Worm (Caenorhabditis elegans) whole organism, young adult: ENCODE results near the gene nhr-20.

Experiments used
- B0035.1 ChIP-seq: sonication (generic microtip); optimal IDR thresholded peaks from 2 replicates; lab custom pipeline; 2016; ENCODE audit warnings: missing genetic modification characterization, mild to moderate bottlenecking, missing compliant biosample characterization, missing genotype, missing genetic modification reagents
- B0261.1 ChIP-seq: sonication (generic microtip); optimal IDR thresholded peaks from 2 replicates; lab custom pipeline; 2016; ENCODE audit warnings: mild to moderate bottlenecking, missing genetic modification characterization, moderate library complexity, missing compliant biosample characterization
- B0336.3 ChIP-seq: fragments of 200-800 bp; sonication (Bioruptor generic); IDR thresholded peaks from 2 replicates; pipeline ENCODE4 v1.3.6; 2022; ENCODE audit warnings: missing genetic modification characterization, missing compliant biosample characterization
- C06A6.2 ChIP-seq: fragments of 200-800 bp; sonication (Bioruptor generic); conservative IDR thresholded peaks from 2 replicates; pipeline ENCODE4 v1.3.6; 2022; ENCODE audit warnings: missing genetic modification characterization, missing compliant biosample characterization
- F49E8.2 ChIP-seq: sonication (generic microtip); optimal IDR thresholded peaks from 3 replicates; lab custom pipeline; 2017; ENCODE audit warnings: missing genetic modification characterization, mild to moderate bottlenecking, missing compliant biosample characterization, antibody characterized with exemption, moderate library complexity; ENCODE audit not compliant: insufficient read depth
- F55B11.4 ChIP-seq: sonication (generic microtip); optimal IDR thresholded peaks from 2 replicates; lab custom pipeline; 2016; ENCODE audit warnings: missing compliant biosample characterization, missing genetic modification characterization, borderline replicate concordance; ENCODE audit not compliant: insufficient read depth
- F57C9.4 ChIP-seq: sonication (generic microtip); optimal IDR thresholded peaks from 2 replicates; lab custom pipeline; 2017; ENCODE audit warnings: mild to moderate bottlenecking, missing genetic modification characterization, missing compliant biosample characterization
- K11D2.4 ChIP-seq: fragments of 200-800 bp; sonication (Bioruptor generic); IDR thresholded peaks from 2 replicates; pipeline ENCODE4 v1.3.6; 2022; ENCODE audit warnings: missing genetic modification reagents, missing genetic modification characterization, missing compliant biosample characterization
- T26A5.8 ChIP-seq: sonication (generic microtip); optimal IDR thresholded peaks from 2 replicates; lab custom pipeline; 2016; ENCODE audit warnings: missing genetic modification characterization, missing compliant biosample characterization
- Y95B8A.8 ChIP-seq: fragments of 200-800 bp; sonication (Bioruptor generic); IDR thresholded peaks from 2 replicates; pipeline ENCODE4 v1.3.6; 2022; ENCODE audit warnings: missing genetic modification reagents, missing genetic modification characterization, missing compliant biosample characterization
- atf-7 ChIP-seq: sonication (generic microtip); optimal IDR thresholded peaks from 2 replicates; lab custom pipeline; 2017; ENCODE audit warnings: mild to moderate bottlenecking, missing genetic modification characterization, missing compliant biosample characterization
- attf-5 ChIP-seq: fragments of 200-800 bp; sonication (Bioruptor generic); optimal IDR thresholded peaks from 2 replicates; lab custom pipeline; 2018; ENCODE audit warnings: mild to moderate bottlenecking, missing genetic modification characterization, missing compliant biosample characterization
- ceh-27 ChIP-seq: fragments of 200-800 bp; sonication (Bioruptor generic); optimal IDR thresholded peaks from 2 replicates; lab custom pipeline; 2018; ENCODE audit warnings: mild to moderate bottlenecking, missing genetic modification characterization, moderate library complexity, missing compliant biosample characterization
- ceh-58 ChIP-seq: fragments of 200-800 bp; sonication (Bioruptor generic); IDR thresholded peaks from 2 replicates; pipeline ENCODE4 v1.3.6; 2022; ENCODE audit warnings: missing genetic modification characterization, missing compliant biosample characterization
- ceh-79 ChIP-seq: sonication (generic microtip); optimal IDR thresholded peaks from 2 replicates; lab custom pipeline; 2017; ENCODE audit warnings: mild to moderate bottlenecking, missing genetic modification characterization, missing compliant biosample characterization
- ceh-91 ChIP-seq: fragments of 200-800 bp; sonication (Bioruptor generic); IDR thresholded peaks from 2 replicates; pipeline ENCODE4 v1.3.6; 2022; ENCODE audit warnings: missing genetic modification reagents, missing genetic modification characterization, missing compliant biosample characterization
- egrh-3 ChIP-seq: fragments of 200-800 bp; sonication (Bioruptor generic); IDR thresholded peaks from 2 replicates; pipeline ENCODE4 v1.3.6; 2022; ENCODE audit warnings: missing genetic modification reagents, missing genetic modification characterization, missing compliant biosample characterization
- ets-4 ChIP-seq: fragments of 200-800 bp; sonication (Bioruptor generic); optimal IDR thresholded peaks from 2 replicates; lab custom pipeline; 2018; ENCODE audit warnings: mild to moderate bottlenecking, missing genetic modification characterization, missing compliant biosample characterization
- him-1 ChIP-seq: sonication (generic microtip); optimal IDR thresholded peaks from 2 replicates; lab custom pipeline; 2016; ENCODE audit warnings: missing genotype, missing genetic modification reagents, missing genetic modification characterization, missing compliant biosample characterization
- hlh-12 ChIP-seq: sonication (generic microtip); optimal IDR thresholded peaks from 2 replicates; lab custom pipeline; 2016; ENCODE audit warnings: missing genetic modification characterization, missing compliant biosample characterization
- hmg-20 ChIP-seq: fragments of 200-800 bp; sonication (Bioruptor generic); IDR thresholded peaks from 2 replicates; pipeline ENCODE4 v1.3.6; 2022; ENCODE audit warnings: missing genetic modification reagents, missing genetic modification characterization, missing compliant biosample characterization
- hsf-1 ChIP-seq: fragments of 200-800 bp; sonication (Bioruptor generic); IDR thresholded peaks from 2 replicates; pipeline ENCODE4 v1.3.6; 2022; ENCODE audit warnings: missing genetic modification reagents, missing genetic modification characterization, missing compliant biosample characterization
- lag-1 ChIP-seq: fragments of 200-800 bp; sonication (Bioruptor generic); IDR thresholded peaks from 2 replicates; pipeline ENCODE4 v1.3.6; 2022; ENCODE audit warnings: missing genetic modification reagents, missing genetic modification characterization, missing compliant biosample characterization
- let-526 ChIP-seq: fragments of 200-800 bp; sonication (Bioruptor generic); IDR thresholded peaks from 2 replicates; pipeline ENCODE4 v1.3.6; 2022; ENCODE audit warnings: missing genetic modification reagents, missing genetic modification characterization, missing compliant biosample characterization
- lin-26 ChIP-seq: fragments of 200-800 bp; sonication (Bioruptor generic); IDR thresholded peaks from 2 replicates; pipeline ENCODE4 v1.3.6; 2022; ENCODE audit warnings: missing genetic modification reagents, missing genetic modification characterization, missing compliant biosample characterization
- lir-1 ChIP-seq: fragments of 200-800 bp; sonication (Bioruptor generic); conservative IDR thresholded peaks from 2 replicates; pipeline ENCODE4 v1.3.6; 2022; ENCODE audit warnings: missing genetic modification reagents, missing genetic modification characterization, missing compliant biosample characterization
- lsy-27 ChIP-seq: sonication (generic microtip); optimal IDR thresholded peaks from 2 replicates; lab custom pipeline; 2017; ENCODE audit warnings: missing genetic modification characterization, mild to moderate bottlenecking, missing compliant biosample characterization, antibody characterized with exemption, missing genotype, borderline replicate concordance; ENCODE audit not compliant: insufficient read depth
- madf-10 ChIP-seq: sonication (generic microtip); optimal IDR thresholded peaks from 2 replicates; lab custom pipeline; 2016; ENCODE audit warnings: mild to moderate bottlenecking, missing genetic modification characterization, missing compliant biosample characterization
- madf-3 ChIP-seq: fragments of 200-800 bp; sonication (Bioruptor generic); IDR thresholded peaks from 2 replicates; pipeline ENCODE4 v1.3.6; 2022; ENCODE audit warnings: missing genetic modification reagents, missing genetic modification characterization, missing compliant biosample characterization
- madf-8 ChIP-seq: fragments of 200-800 bp; sonication (Bioruptor generic); conservative IDR thresholded peaks from 2 replicates; pipeline ENCODE4 v1.3.6; 2022; ENCODE audit warnings: missing genetic modification reagents, missing genetic modification characterization, missing compliant biosample characterization
- nfyb-1 ChIP-seq: fragments of 200-800 bp; sonication (Bioruptor generic); IDR thresholded peaks from 2 replicates; pipeline ENCODE4 v1.3.6; 2022; ENCODE audit warnings: missing genetic modification reagents, missing genetic modification characterization, missing compliant biosample characterization
- pbrm-1 ChIP-seq: fragments of 200-800 bp; sonication (Bioruptor generic); IDR thresholded peaks from 2 replicates; pipeline ENCODE4 v1.3.6; 2022; ENCODE audit warnings: missing genetic modification reagents, missing genetic modification characterization, missing compliant biosample characterization
- sptf-2 ChIP-seq: fragments of 200-800 bp; sonication (Bioruptor generic); optimal IDR thresholded peaks from 2 replicates; lab custom pipeline; 2018; ENCODE audit warnings: mild to moderate bottlenecking, missing genetic modification characterization, missing compliant biosample characterization
- zim-3 ChIP-seq: sonication (generic microtip); optimal IDR thresholded peaks from 2 replicates; lab custom pipeline; 2017; ENCODE audit warnings: mild to moderate bottlenecking, missing genetic modification characterization, moderate library complexity, missing compliant biosample characterization
- ztf-25 ChIP-seq: fragments of 200-800 bp; sonication (Bioruptor generic); IDR thresholded peaks from 2 replicates; pipeline ENCODE4 v1.3.6; 2022; ENCODE audit warnings: missing genetic modification reagents, missing genetic modification characterization, missing compliant biosample characterization

Gene nhr-20

ce11 chrIII:4269220-4269935, 36.4 kb upstream of the nhr-20 start, which contains the start of the genes sftb-1 and R10E4.1 (continued):
- TF ChIP-seq ceh-91 (no peak), let-526 (GFP tag; lab: Robert Waterston, UW) (no peak), lir-1 (no peak), C06A6.2 (GFP tag; lab: Robert Waterston, UW) (0 out of 2 replicates have a peak, but pooled peaks have one; percentile 29), lag-1 (no peak), F55B11.4 (tag; lab: Kevin White, UChicago) (no peak), ceh-58 (GFP tag; lab: Robert Waterston, UW) (no peak), zim-3 (tag; lab: Kevin White, UChicago) (no peak), ceh-79 (tag; lab: Kevin White, UChicago) (no peak), Y95B8A.8 (GFP tag; lab: Robert Waterston, UW) (no peak), B0336.3 (peak; percentile 41; the same call in 1 of the 2 replicates), atf-7 (tag; lab: Kevin White, UChicago) (no peak)
- TF ChIP-seq, all 124 proteins: peak for 25

ce11 chrIII:4265892-4266291, 32.9 kb upstream of the nhr-20 start:
- TF ChIP-seq F49E8.2 (tag; lab: Kevin White, UChicago) (no peak), attf-5 (GFP tag; lab: Kevin White, UChicago) (no peak)

- TF ChIP-seq madf-8, result no peak
- TF ChIP-seq lin-26 (GFP tag; lab: Robert Waterston, UW), result no peak
- no peak for TF ChIP-seq zim-3 (tag; lab: Kevin White, UChicago)
- no peak for TF ChIP-seq F57C9.4
- no peak for TF ChIP-seq T26A5.8 (tag; lab: Kevin White, UChicago)
Observed at ce11 chrIII:4263048-4263447, 30.0 kb upstream of the nhr-20 start, which contains the start of gene T08A11.1. Gene T08A11.1, minus strand, starts transcription at chrIII:4263148.

ce11 chrIII:4257896-4258295, 24.9 kb upstream of the nhr-20 start:
- no peak for TF ChIP-seq B0336.3
- no peak for TF ChIP-seq ceh-58 (GFP tag; lab: Robert Waterston, UW)
- no peak for TF ChIP-seq K11D2.4 (GFP tag; lab: Robert Waterston, UW)
- TF ChIP-seq egrh-3, result no peak
- TF ChIP-seq ceh-91, result no peak
- TF ChIP-seq ets-4 (GFP tag; lab: Kevin White, UChicago), result no peak

ce11 chrIII:4247571-4247970, 14.6 kb upstream of the nhr-20 start, which contains the start of gene Y44F5A.1:
Gene Y44F5A.1, minus strand, starts transcription at chrIII:4247671.
- TF ChIP-seq attf-5 (GFP tag; lab: Kevin White, UChicago) (no peak), lsy-27 (tag; lab: Kevin White, UChicago) (no peak), him-1 (tag; lab: Kevin White, UChicago) (no peak), ceh-58 (GFP tag; lab: Robert Waterston, UW) (no peak), hmg-20 (GFP tag; lab: Robert Waterston, UW) (no peak), ets-4 (GFP tag; lab: Kevin White, UChicago) (no peak), ztf-25 (GFP tag; lab: Robert Waterston, UW) (no peak), ceh-27 (no peak), hlh-12 (tag; lab: Kevin White, UChicago) (no peak), ceh-91 (no peak), B0035.1 (tag; lab: Kevin White, UChicago) (no peak), madf-10 (no peak), zim-3 (tag; lab: Kevin White, UChicago) (no peak), hsf-1 (no peak), sptf-2 (GFP tag; lab: Kevin White, UChicago) (no peak), pbrm-1 (GFP tag; lab: Robert Waterston, UW) (no peak), B0261.1 (tag; lab: Kevin White, UChicago) (no peak), F49E8.2 (tag; lab: Kevin White, UChicago) (no peak), nfyb-1 (GFP tag; lab: Robert Waterston, UW) (no peak), madf-3 (GFP tag; lab: Robert Waterston, UW) (no peak)
